Fruit fly (Drosophila melanogaster): ENCODE results near the gene Sec13.

DNA sequence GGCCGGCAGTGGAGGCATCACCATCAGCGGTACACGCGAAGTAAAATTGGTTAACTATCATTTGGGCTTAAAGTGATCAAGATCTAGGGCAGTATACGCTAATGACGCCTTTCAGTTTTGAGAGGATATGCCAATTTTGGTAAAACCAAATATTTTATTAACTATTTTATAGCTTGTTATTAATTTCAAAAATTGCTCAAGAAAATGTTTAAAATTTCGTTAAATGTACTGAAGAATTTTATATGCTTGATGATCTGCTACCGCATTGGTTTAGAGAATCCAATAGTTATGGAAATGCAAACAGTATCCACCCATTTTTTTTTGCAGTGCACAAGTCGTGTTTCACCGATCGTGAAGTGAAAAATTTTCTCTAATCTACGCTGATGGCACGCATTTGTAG lies 51.8 kb downstream of the Sec13 start:
- TF ChIP-seq h (GFP tag; optimal IDR thresholded peaks at IDR 0.05) (no peak), N (GFP tag; optimal IDR thresholded peaks at IDR 0.05) (no peak), Sp1 (GFP tag; optimal IDR thresholded peaks at IDR 0.05) (no peak), Vsx2 (GFP tag; optimal IDR thresholded peaks at IDR 0.05; ENCODE audit: partially characterized antibody) (no peak), Dif (GFP tag; optimal IDR thresholded peaks at IDR 0.05; ENCODE audit: partially characterized antibody) (no peak), dsf (GFP tag; optimal IDR thresholded peaks at IDR 0.05; ENCODE audit: borderline replicate concordance) (no peak), br (GFP tag; optimal IDR thresholded peaks at IDR 0.05) (no peak)

All from whole organism, wandering third instar larva.